Worm (Caenorhabditis elegans) whole organism, early embryonic: Measurements from ENCODE around the gene Y64G10A.10.

Experiments used
- B0310.2 ChIP-seq: sonication (generic microtip); optimal IDR thresholded peaks from 2 replicates; lab custom pipeline; 2016; ENCODE audit warnings: mild to moderate bottlenecking, missing genetic modification characterization, missing compliant biosample characterization
- F13C5.2 ChIP-seq: sonication (generic microtip); optimal IDR thresholded peaks from 2 replicates; lab custom pipeline; 2017; ENCODE audit warnings: mild to moderate bottlenecking, missing genetic modification characterization, inconsistent platforms, missing compliant biosample characterization
- aly-1 ChIP-seq: sonication (generic microtip); optimal IDR thresholded peaks from 2 replicates; lab custom pipeline; 2016; ENCODE audit warnings: missing genetic modification characterization, missing compliant biosample characterization
- ama-1 ChIP-seq: fragments of 150-350 bp; optimal IDR thresholded peaks from 2 replicates; lab custom pipeline; 2014
- ceh-13 ChIP-seq: fragments of 200-800 bp; sonication (Bioruptor generic); optimal IDR thresholded peaks from 2 replicates; lab custom pipeline; 2018; ENCODE audit warnings: mild to moderate bottlenecking, missing genetic modification characterization, missing compliant biosample characterization
- ceh-36 ChIP-seq: sonication (generic microtip); optimal IDR thresholded peaks from 2 replicates; lab custom pipeline; 2016; ENCODE audit warnings: missing genetic modification characterization, inconsistent platforms, missing compliant biosample characterization
- ets-7 ChIP-seq: sonication (generic microtip); optimal IDR thresholded peaks from 2 replicates; lab custom pipeline; 2016; ENCODE audit warnings: missing genotype, missing genetic modification characterization, missing compliant biosample characterization
- flt-1 ChIP-seq: fragments of 200-800 bp; sonication (Bioruptor generic); IDR thresholded peaks from 2 replicates; pipeline ENCODE4 v1.3.6; 2022; ENCODE audit warnings: missing genetic modification characterization, missing compliant biosample characterization
- hmbx-1 ChIP-seq: sonication (generic microtip); optimal IDR thresholded peaks from 2 replicates; lab custom pipeline; 2016; ENCODE audit warnings: mild to moderate bottlenecking, missing genetic modification characterization, missing compliant biosample characterization
- hmg-4 ChIP-seq: fragments of 200-800 bp; sonication (Bioruptor generic); optimal IDR thresholded peaks from 2 replicates; lab custom pipeline; 2018; ENCODE audit warnings: mild to moderate bottlenecking, missing genetic modification characterization, missing compliant biosample characterization
- hnd-1 ChIP-seq: sonication (generic microtip); optimal IDR thresholded peaks from 2 replicates; lab custom pipeline; 2016; ENCODE audit warnings: missing genetic modification characterization, missing compliant biosample characterization
- pes-1 ChIP-seq: fragments of 200-800 bp; sonication (Bioruptor generic); IDR thresholded peaks from 2 replicates; pipeline ENCODE4 v1.3.6; 2022; ENCODE audit warnings: missing genetic modification reagents, missing genetic modification characterization, missing compliant biosample characterization
- scrt-1 ChIP-seq: fragments of 200-800 bp; sonication (Bioruptor generic); IDR thresholded peaks from 2 replicates; pipeline ENCODE4 v1.3.6; 2022; ENCODE audit warnings: missing genetic modification characterization, missing compliant biosample characterization
- sea-1 ChIP-seq: fragments of 200-800 bp; sonication (Bioruptor generic); conservative IDR thresholded peaks from 2 replicates; pipeline ENCODE4 v1.3.6; 2022; ENCODE audit warnings: missing genetic modification characterization, missing compliant biosample characterization
- tbx-11 ChIP-seq: fragments of 200-800 bp; sonication (Bioruptor generic); IDR thresholded peaks from 2 replicates; pipeline ENCODE4 v1.3.6; 2022; ENCODE audit warnings: missing genetic modification characterization, missing compliant biosample characterization
- tbx-37 ChIP-seq: fragments of 200-800 bp; sonication (Bioruptor generic); conservative IDR thresholded peaks from 2 replicates; pipeline ENCODE4 v1.3.6; 2022; ENCODE audit warnings: missing genetic modification reagents, missing genetic modification characterization, missing compliant biosample characterization
- tra-4 ChIP-seq: sonication (generic microtip); optimal IDR thresholded peaks from 2 replicates; lab custom pipeline; 2017; ENCODE audit warnings: missing genetic modification characterization, missing compliant biosample characterization

The Y64G10A.10 gene

ce11 chrIV:14215777-14216176, 25.5 kb downstream of the Y64G10A.10 start:
- no peak for TF ChIP-seq ets-7 (tag; lab: Kevin White, UChicago)
- TF ChIP-seq hmbx-1, result no peak

- TF ChIP-seq sea-1 (GFP tag; lab: Robert Waterston, UW) (no peak), pes-1 (GFP tag; lab: Robert Waterston, UW) (no peak), aly-1 (tag; lab: Kevin White, UChicago) (no peak), tbx-11 (GFP tag; lab: Robert Waterston, UW) (no peak), hmg-4 (GFP tag; lab: Kevin White, UChicago) (no peak), flt-1 (GFP tag; lab: Robert Waterston, UW) (no peak), F13C5.2 (tag; lab: Kevin White, UChicago) (no peak), tbx-37 (GFP tag; lab: Robert Waterston, UW) (no peak), scrt-1 (GFP tag; lab: Robert Waterston, UW) (no peak), hnd-1 (no peak), ets-7 (tag; lab: Kevin White, UChicago) (no peak), tra-4 (no peak), ceh-13 (GFP tag; lab: Kevin White, UChicago) (no peak), hmbx-1 (no peak), ama-1 (lab: Kevin White, UChicago) (no peak)
Measured at ce11 chrIV:14203162-14203561, 38.1 kb downstream of the Y64G10A.10 start, which contains the start of gene F02H6.3. Gene F02H6.3 (plus strand): TSS chrIV:14203427.

ce11 chrIV:14196176-14196575, 45.1 kb downstream of the Y64G10A.10 start, which contains the start of gene F02H6.2:
Gene F02H6.2 (plus strand): TSS chrIV:14196476.
- TF ChIP-seq tbx-11 (GFP tag; lab: Robert Waterston, UW) (no peak), F13C5.2 (tag; lab: Kevin White, UChicago) (no peak), ceh-13 (GFP tag; lab: Kevin White, UChicago) (no peak), sea-1 (GFP tag; lab: Robert Waterston, UW) (no peak), hnd-1 (no peak), tbx-37 (GFP tag; lab: Robert Waterston, UW) (no peak)

ce11 chrIV:14194317-14194716, 46.9 kb downstream of the Y64G10A.10 start:
- TF ChIP-seq scrt-1 (GFP tag; lab: Robert Waterston, UW), result no peak
- TF ChIP-seq hnd-1, result no peak
- TF ChIP-seq pes-1 (GFP tag; lab: Robert Waterston, UW), result no peak
- no peak for TF ChIP-seq hmbx-1
- no peak for TF ChIP-seq tra-4
- no peak for TF ChIP-seq sea-1 (GFP tag; lab: Robert Waterston, UW)
- no peak for TF ChIP-seq ets-7 (tag; lab: Kevin White, UChicago)
- no peak for TF ChIP-seq aly-1 (tag; lab: Kevin White, UChicago)
- no peak for TF ChIP-seq tbx-11 (GFP tag; lab: Robert Waterston, UW)
- TF ChIP-seq hmg-4 (GFP tag; lab: Kevin White, UChicago), result no peak
- no peak for TF ChIP-seq B0310.2 (tag; lab: Kevin White, UChicago)

ce11 chrIV:14193196-14193595, 48.0 kb downstream of the Y64G10A.10 start, which contains the start of gene K01G12.3:
Gene K01G12.3 (plus strand): TSS chrIV:14193496.
- TF ChIP-seq ama-1 (lab: Kevin White, UChicago), result no peak
- no peak for TF ChIP-seq hmg-4 (GFP tag; lab: Kevin White, UChicago)
- no peak for TF ChIP-seq aly-1 (tag; lab: Kevin White, UChicago)
- TF ChIP-seq B0310.2 (tag; lab: Kevin White, UChicago), result no peak
- TF ChIP-seq sea-1 (GFP tag; lab: Robert Waterston, UW), result no peak
- TF ChIP-seq ets-7 (tag; lab: Kevin White, UChicago), result no peak
- no peak for TF ChIP-seq ceh-13 (GFP tag; lab: Kevin White, UChicago)
- TF ChIP-seq F13C5.2 (tag; lab: Kevin White, UChicago), result no peak
- TF ChIP-seq ceh-36 (tag; lab: Kevin White, UChicago), result no peak
- no peak for TF ChIP-seq pes-1 (GFP tag; lab: Robert Waterston, UW)
- no peak for TF ChIP-seq hmbx-1
- TF ChIP-seq hnd-1, result no peak
- no peak for TF ChIP-seq tra-4
- TF ChIP-seq flt-1 (GFP tag; lab: Robert Waterston, UW), result no peak
- no peak for TF ChIP-seq tbx-37 (GFP tag; lab: Robert Waterston, UW)
- no peak for TF ChIP-seq scrt-1 (GFP tag; lab: Robert Waterston, UW)
- TF ChIP-seq tbx-11 (GFP tag; lab: Robert Waterston, UW), result no peak

ce11 chrIV:14191919-14192318, 49.3 kb downstream of the Y64G10A.10 start, which contains the start of gene K01G12.22:
Gene K01G12.22 (plus strand): TSS chrIV:14192219.
- TF ChIP-seq ceh-36 (tag; lab: Kevin White, UChicago), result no peak
- no peak for TF ChIP-seq ets-7 (tag; lab: Kevin White, UChicago)
- no peak for TF ChIP-seq ceh-13 (GFP tag; lab: Kevin White, UChicago)
- TF ChIP-seq tbx-11 (GFP tag; lab: Robert Waterston, UW), result no peak
- TF ChIP-seq tra-4, result no peak
- TF ChIP-seq hnd-1, result no peak
- TF ChIP-seq aly-1 (tag; lab: Kevin White, UChicago), result no peak
- no peak for TF ChIP-seq tbx-37 (GFP tag; lab: Robert Waterston, UW)
- TF ChIP-seq F13C5.2 (tag; lab: Kevin White, UChicago), result no peak
- TF ChIP-seq sea-1 (GFP tag; lab: Robert Waterston, UW), result no peak
- TF ChIP-seq hmbx-1, result no peak
- TF ChIP-seq ama-1 (lab: Kevin White, UChicago), result no peak
- TF ChIP-seq B0310.2 (tag; lab: Kevin White, UChicago), result no peak
- no peak for TF ChIP-seq scrt-1 (GFP tag; lab: Robert Waterston, UW)
- TF ChIP-seq pes-1 (GFP tag; lab: Robert Waterston, UW), result no peak
- TF ChIP-seq hmg-4 (GFP tag; lab: Kevin White, UChicago), result no peak
- no peak for TF ChIP-seq flt-1 (GFP tag; lab: Robert Waterston, UW)
